Fruit fly (Drosophila melanogaster): ENCODE data around the gene Cpr67Fa2.

DNA sequence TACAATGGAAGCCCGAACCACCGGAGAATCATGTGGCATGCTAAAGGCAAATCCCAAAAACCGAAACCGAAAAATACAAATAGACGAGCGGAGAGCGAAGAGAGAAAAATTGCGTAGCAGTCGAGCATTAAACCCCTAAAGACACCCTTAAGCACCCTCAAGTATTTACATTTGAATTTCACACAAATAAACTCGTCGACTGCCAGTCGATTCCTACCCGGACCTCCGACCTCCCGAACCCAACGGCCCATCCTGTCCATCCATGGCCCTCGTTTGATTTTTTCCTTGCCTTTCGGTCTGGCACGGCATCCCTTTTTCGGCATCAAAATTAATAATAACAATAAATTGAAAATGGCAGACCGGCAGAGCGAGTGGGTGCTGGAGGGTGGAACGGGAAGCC lies 48.7 kb upstream of the Cpr67Fa2 start:
- TF ChIP-seq usp (GFP tag; optimal IDR thresholded peaks at IDR 0.05) (no peak), EcR (GFP tag; optimal IDR thresholded peaks at IDR 0.05) (no peak), Dll (optimal IDR thresholded peaks at IDR 0.05) (no peak), CG8478 (optimal IDR thresholded peaks at IDR 0.05) (no peak), psq (optimal IDR thresholded peaks at IDR 0.05) (no peak), pan (optimal IDR thresholded peaks at IDR 0.05) (no peak)
